Fruit fly (Drosophila melanogaster) whole organism, embryonic: ENCODE measurements around the gene Stim.

Source experiments
- ATbp ChIP-seq: fragments of 200-800 bp; sonication (Bioruptor generic); optimal IDR thresholded peaks from 2 replicates; lab custom pipeline; 2017; ENCODE audit warnings: missing biosample characterization, mild to moderate bottlenecking, missing genetic modification characterization, missing genetic modification reagents
- CG10321 ChIP-seq: fragments of 200-800 bp; sonication (Bioruptor generic); IDR thresholded peaks from 2 replicates; pipeline ENCODE4 v1.3.6; 2022; ENCODE audit warnings: missing biosample characterization, missing genetic modification characterization
- CG10959 ChIP-seq: fragments of 200-800 bp; sonication (Bioruptor generic); IDR thresholded peaks from 2 replicates; pipeline ENCODE4 v1.3.6; 2022; ENCODE audit warnings: missing biosample characterization, missing genetic modification characterization
- CG12659 ChIP-seq: fragments of 200-800 bp; sonication (Bioruptor generic); optimal IDR thresholded peaks from 3 replicates; lab custom pipeline; 2017; ENCODE audit warnings: mild to moderate bottlenecking, missing biosample characterization, missing genetic modification reagents, missing genetic modification characterization
- CG12942 ChIP-seq: fragments of 200-800 bp; sonication (Bioruptor generic); optimal IDR thresholded peaks from 3 replicates; lab custom pipeline; 2016; ENCODE audit warnings: missing biosample characterization, missing genetic modification characterization
- CG15514 ChIP-seq: fragments of 200-800 bp; sonication (Bioruptor generic); optimal IDR thresholded peaks from 3 replicates; lab custom pipeline; 2017; ENCODE audit warnings: missing biosample characterization, missing genetic modification characterization, mild to moderate bottlenecking, moderate library complexity, missing genetic modification reagents
- CG1647 ChIP-seq: fragments of 200-800 bp; sonication (Bioruptor generic); optimal IDR thresholded peaks from 3 replicates; lab custom pipeline; 2016; ENCODE audit warnings: missing biosample characterization, missing genetic modification characterization
- CG17359 ChIP-seq: fragments of 200-800 bp; sonication (Bioruptor generic); optimal IDR thresholded peaks from 3 replicates; lab custom pipeline; 2018; ENCODE audit warnings: missing biosample characterization, mild to moderate bottlenecking, missing genetic modification characterization, moderate library complexity
- CG17612 ChIP-seq: fragments of 200-800 bp; sonication (Bioruptor generic); IDR thresholded peaks from 2 replicates; pipeline ENCODE4 v1.3.6; 2022; ENCODE audit warnings: missing biosample characterization, missing genetic modification characterization
- CG17829 ChIP-seq: fragments of 200-800 bp; optimal IDR thresholded peaks from 2 replicates; lab custom pipeline; 2019; ENCODE audit warnings: missing biosample characterization, mild to moderate bottlenecking, missing genetic modification characterization, moderate library complexity
- CG2116 ChIP-seq: fragments of 200-800 bp; sonication (Bioruptor generic); optimal IDR thresholded peaks from 3 replicates; lab custom pipeline; 2018; ENCODE audit warnings: missing biosample characterization, mild to moderate bottlenecking, missing genetic modification characterization
- CG31441 ChIP-seq: fragments of 200-800 bp; sonication (Bioruptor generic); IDR thresholded peaks from 2 replicates; pipeline ENCODE4 v1.3.6; 2022; ENCODE audit warnings: missing biosample characterization, missing genetic modification characterization
- CG32767 ChIP-seq: fragments of 200-800 bp; sonication (Bioruptor generic); IDR thresholded peaks from 2 replicates; pipeline ENCODE4 v1.3.6; 2022; ENCODE audit warnings: missing biosample characterization, missing genetic modification characterization
- CG3281 ChIP-seq: fragments of 200-800 bp; sonication (Bioruptor generic); optimal IDR thresholded peaks from 3 replicates; lab custom pipeline; 2017; ENCODE audit warnings: missing biosample characterization, mild to moderate bottlenecking, missing genetic modification characterization
- CG7839 ChIP-seq: fragments of 200-800 bp; sonication (Bioruptor generic); optimal IDR thresholded peaks from 3 replicates; lab custom pipeline; 2018; ENCODE audit warnings: missing biosample characterization, mild to moderate bottlenecking, missing genetic modification characterization, moderate library complexity
- CG8359 ChIP-seq: fragments of 200-800 bp; sonication (Bioruptor generic); optimal IDR thresholded peaks from 2 replicates; lab custom pipeline; 2017; ENCODE audit warnings: missing biosample characterization, mild to moderate bottlenecking, missing genetic modification characterization, borderline replicate concordance
- CG8478 ChIP-seq: fragments of >200 bp; optimal IDR thresholded peaks from 2 replicates; lab custom pipeline; 2018
- CG9932 ChIP-seq: fragments of 200-800 bp; sonication (Bioruptor generic); IDR thresholded peaks from 2 replicates; pipeline ENCODE4 v1.3.6; 2022; ENCODE audit warnings: missing biosample characterization, missing genetic modification characterization
- CTCF ChIP-seq: fragments of 200-800 bp; sonication (Bioruptor generic); optimal IDR thresholded peaks from 2 replicates; lab custom pipeline; 2017; ENCODE audit warnings: missing biosample characterization, mild to moderate bottlenecking, missing genetic modification characterization, moderate library complexity
- D19A ChIP-seq: fragments of 200-800 bp; optimal IDR thresholded peaks from 3 replicates; lab custom pipeline; 2019; ENCODE audit warnings: missing biosample characterization, mild to moderate bottlenecking, missing genetic modification characterization, moderate library complexity
- Fer1 ChIP-seq: fragments of 200-800 bp; sonication (Bioruptor generic); optimal IDR thresholded peaks from 2 replicates; lab custom pipeline; 2017; ENCODE audit warnings: missing biosample characterization, mild to moderate bottlenecking, missing genetic modification characterization
- Hey ChIP-seq: fragments of 200-800 bp; sonication (Bioruptor generic); optimal IDR thresholded peaks from 3 replicates; lab custom pipeline; 2018; ENCODE audit warnings: missing biosample characterization, mild to moderate bottlenecking, missing genetic modification characterization
- Hr39 ChIP-seq: fragments of >200 bp; optimal IDR thresholded peaks from 2 replicates; lab custom pipeline; 2017
- NC2α ChIP-seq: fragments of 200-800 bp; sonication (Bioruptor generic); optimal IDR thresholded peaks from 2 replicates; lab custom pipeline; 2016; ENCODE audit warnings: missing biosample characterization, missing genetic modification characterization
- NK7.1 ChIP-seq: fragments of 200-800 bp; sonication (Bioruptor generic); optimal IDR thresholded peaks from 3 replicates; lab custom pipeline; 2016; ENCODE audit warnings: missing biosample characterization, missing genetic modification characterization
- Nf-YC ChIP-seq: fragments of 200-800 bp; optimal IDR thresholded peaks from 3 replicates; lab custom pipeline; 2019; ENCODE audit warnings: missing biosample characterization, mild to moderate bottlenecking, missing genetic modification characterization, moderate library complexity
- Sry-δ ChIP-seq: fragments of 200-800 bp; sonication (Bioruptor generic); optimal IDR thresholded peaks from 2 replicates; lab custom pipeline; 2016; ENCODE audit warnings: missing biosample characterization, missing genetic modification characterization
- Ssrp ChIP-seq: fragments of 200-800 bp; sonication (Bioruptor generic); optimal IDR thresholded peaks from 2 replicates; lab custom pipeline; 2018; ENCODE audit warnings: missing biosample characterization, mild to moderate bottlenecking, missing genetic modification characterization, moderate library complexity
- Xbp1 ChIP-seq: fragments of 200-800 bp; sonication (Bioruptor generic); optimal IDR thresholded peaks from 3 replicates; lab custom pipeline; 2016; ENCODE audit warnings: missing biosample characterization, mild to moderate bottlenecking, missing genetic modification characterization
- amos ChIP-seq: fragments of 200-800 bp; sonication (Bioruptor generic); IDR thresholded peaks from 2 replicates; pipeline ENCODE4 v1.3.6; 2022; ENCODE audit warnings: missing biosample characterization, missing genetic modification characterization; ENCODE audit not compliant: partially characterized antibody
- cas ChIP-seq: fragments of 200-800 bp; sonication (Bioruptor generic); IDR thresholded peaks from 2 replicates; pipeline ENCODE4 v1.3.6; 2022; ENCODE audit warnings: missing biosample characterization, missing genetic modification characterization
- crp ChIP-seq, 2 experiments: fragments of 200-800 bp; sonication (Bioruptor generic); optimal IDR thresholded peaks; 2 replicates in 1 of 2; 3 replicates in 1 of 2; lab custom pipeline; 2017; ENCODE audit warnings: missing biosample characterization in 2 of 2, missing genetic modification characterization in 2 of 2, mild to moderate bottlenecking in 1 of 2, moderate library complexity in 1 of 2
- ems ChIP-seq: fragments of 200-800 bp; sonication (Bioruptor generic); optimal IDR thresholded peaks from 3 replicates; lab custom pipeline; 2016; ENCODE audit warnings: missing biosample characterization, missing genetic modification characterization
- insv ChIP-seq, 2 experiments: fragments of 200-800 bp; sonication (Bioruptor generic); optimal IDR thresholded peaks; 3 replicates each; lab custom pipeline; 2016 to 2018; ENCODE audit warnings: missing biosample characterization in 2 of 2, missing genetic modification characterization in 2 of 2
- lilli ChIP-seq: fragments of 200-800 bp; sonication (Bioruptor generic); optimal IDR thresholded peaks from 3 replicates; lab custom pipeline; 2016; ENCODE audit warnings: missing biosample characterization, missing genetic modification characterization
- lov ChIP-seq, 2 experiments: fragments of 200-800 bp in 1 of 2; fragments of >200 bp in 1 of 2; sonication (Bioruptor generic) in 1 of 2; IDR thresholded peaks in 1 of 2; optimal IDR thresholded peaks in 1 of 2; 2 replicates in 1 of 2; 3 replicates in 1 of 2; pipeline versions ENCODE4 v1.3.6 to Lab custom; 2017 to 2022; ENCODE audit warnings: missing biosample characterization in 1 of 2, missing genetic modification characterization in 1 of 2
- maf-S ChIP-seq: fragments of 200-800 bp; sonication (Bioruptor generic); optimal IDR thresholded peaks from 2 replicates; lab custom pipeline; 2016; ENCODE audit warnings: missing biosample characterization, missing genetic modification characterization
- mld ChIP-seq: fragments of 200-800 bp; sonication (Bioruptor generic); IDR thresholded peaks from 3 replicates; pipeline ENCODE4 v1.3.6; 2022; ENCODE audit warnings: missing biosample characterization, missing genetic modification characterization; ENCODE audit not compliant: partially characterized antibody
- nmo ChIP-seq: fragments of 200-800 bp; sonication (Bioruptor generic); optimal IDR thresholded peaks from 2 replicates; lab custom pipeline; 2018; ENCODE audit warnings: missing biosample characterization, mild to moderate bottlenecking, missing genetic modification characterization, moderate library complexity
- peb ChIP-seq: fragments of 200-800 bp; sonication (Bioruptor generic); IDR thresholded peaks from 2 replicates; pipeline ENCODE4 v1.3.6; 2022; ENCODE audit warnings: missing biosample characterization, missing genetic modification characterization
- pfk ChIP-seq: fragments of 200-800 bp; sonication (Bioruptor generic); optimal IDR thresholded peaks from 2 replicates; lab custom pipeline; 2018; ENCODE audit warnings: missing biosample characterization, mild to moderate bottlenecking, missing genetic modification characterization, moderate library complexity
- rib ChIP-seq: fragments of 200-800 bp; sonication (Bioruptor generic); IDR thresholded peaks from 2 replicates; pipeline ENCODE4 v1.3.6; 2022; ENCODE audit warnings: missing biosample characterization, missing genetic modification characterization
- ro ChIP-seq: fragments of 200-800 bp; sonication (Bioruptor generic); IDR thresholded peaks from 2 replicates; pipeline ENCODE4 v1.3.6; 2022; ENCODE audit warnings: missing biosample characterization, missing genetic modification characterization
- sd ChIP-seq: fragments of 200-800 bp; sonication (Bioruptor generic); optimal IDR thresholded peaks from 3 replicates; lab custom pipeline; 2018; ENCODE audit warnings: missing biosample characterization, mild to moderate bottlenecking, missing genetic modification characterization, moderate library complexity
- sens ChIP-seq: fragments of 200-800 bp; sonication (Bioruptor generic); peaks from one replicate; lab custom pipeline; 2016; ENCODE audit warnings: missing biosample characterization, missing genetic modification characterization
- seq ChIP-seq: fragments of 200-800 bp; sonication (Bioruptor generic); IDR thresholded peaks from 2 replicates; pipeline ENCODE4 v1.3.6; 2022; ENCODE audit warnings: missing biosample characterization, missing genetic modification characterization
- sisA ChIP-seq: fragments of 200-800 bp; sonication (Bioruptor generic); IDR thresholded peaks from 2 replicates; pipeline ENCODE4 v1.3.6; 2022; ENCODE audit warnings: missing biosample characterization, missing genetic modification characterization
- stwl ChIP-seq: fragments of 200-800 bp; sonication (Bioruptor generic); optimal IDR thresholded peaks from 3 replicates; lab custom pipeline; 2018; ENCODE audit warnings: missing biosample characterization, mild to moderate bottlenecking, missing genetic modification characterization, moderate library complexity
- tna ChIP-seq: fragments of 200-800 bp; sonication (Bioruptor generic); IDR thresholded peaks from 2 replicates; pipeline ENCODE4 v1.3.6; 2022; ENCODE audit warnings: missing biosample characterization, missing genetic modification characterization; ENCODE audit not compliant: partially characterized antibody
- trem ChIP-seq: fragments of 200-800 bp; optimal IDR thresholded peaks from 3 replicates; lab custom pipeline; 2019; ENCODE audit warnings: missing biosample characterization, mild to moderate bottlenecking, missing genetic modification characterization, moderate library complexity
- trh ChIP-seq: fragments of 200-800 bp; sonication (Bioruptor generic); optimal IDR thresholded peaks from 2 replicates; lab custom pipeline; 2016; ENCODE audit warnings: missing biosample characterization, missing genetic modification characterization
- unpg ChIP-seq: fragments of 200-800 bp; sonication (Bioruptor generic); optimal IDR thresholded peaks from 3 replicates; lab custom pipeline; 2018; ENCODE audit warnings: missing biosample characterization, mild to moderate bottlenecking, missing genetic modification characterization, moderate library complexity

The Stim gene

dm6 chrX:15986654-15987053 lies 46.4 kb upstream of the Stim start, which contains the start of gene ND-20 (continued):
- TF ChIP-seq CG8478, result no peak
- TF ChIP-seq CTCF (GFP tag; lab: Kevin White, UChicago), result no peak
- no peak for TF ChIP-seq cas (GFP tag; lab: Robert Waterston, UW)
- no peak for TF ChIP-seq lov (optimal IDR thresholded peaks at IDR 0.05; lab: Kevin White, UChicago)
- TF ChIP-seq lov (GFP tag; IDR thresholded peaks at IDR 0.05; lab: Robert Waterston, UW), result no peak
- TF ChIP-seq insv (GFP tag; optimal IDR thresholded peaks at IDR 0.05; lab: Kevin White, UChicago), result no peak
- TF ChIP-seq trh (GFP tag; lab: Kevin White, UChicago), result no peak
- peak in 1 of 2 experiments; percentile 13 for TF ChIP-seq crp (GFP tag; optimal IDR thresholded peaks at IDR 0.05; lab: Kevin White, UChicago)
- TF ChIP-seq sens, result peak; percentile 80
- no peak for TF ChIP-seq Fer1 (GFP tag; lab: Kevin White, UChicago)
- peak; percentile 22 for TF ChIP-seq CG7839 (tag; lab: Kevin White, UChicago)
- peak; percentile 34 for TF ChIP-seq pfk (GFP tag; lab: Kevin White, UChicago)
- TF ChIP-seq CG17359 (tag; lab: Kevin White, UChicago), result peak; percentile 2
- no peak for TF ChIP-seq CG12942 (GFP tag; lab: Kevin White, UChicago)
- peak; percentile 54 for TF ChIP-seq nmo (GFP tag; lab: Kevin White, UChicago)
- TF ChIP-seq ro (GFP tag; lab: Robert Waterston, UW), result no peak
- peak; percentile 42 for TF ChIP-seq Sry-δ (GFP tag; lab: Kevin White, UChicago)
- 0 out of 2 replicates have a peak, but pooled peaks have one; percentile 15 for TF ChIP-seq amos (GFP tag; lab: Robert Waterston, UW)
- TF ChIP-seq CG12659 (GFP tag; lab: Kevin White, UChicago), result peak; percentile 65
- TF ChIP-seq CG9932 (GFP tag; lab: Robert Waterston, UW), result no peak
- no peak for TF ChIP-seq tna
- TF ChIP-seq maf-S (GFP tag; lab: Kevin White, UChicago), result no peak
- peak; percentile 11 for TF ChIP-seq CG2116 (GFP tag; lab: Kevin White, UChicago)
- TF ChIP-seq NK7.1, result no peak
- TF ChIP-seq sd (tag; lab: Kevin White, UChicago), result no peak
- no peak for TF ChIP-seq CG3281
- peak; percentile 47 for TF ChIP-seq lilli (GFP tag; lab: Kevin White, UChicago)
- no peak for TF ChIP-seq CG32767 (GFP tag; lab: Robert Waterston, UW)
- TF ChIP-seq mld (GFP tag; lab: Robert Waterston, UW), result no peak
- TF ChIP-seq NC2α (GFP tag; lab: Kevin White, UChicago), result no peak
- no peak for TF ChIP-seq rib (GFP tag; lab: Robert Waterston, UW)
- peak; percentile 56 for TF ChIP-seq stwl (tag; lab: Kevin White, UChicago)
- TF ChIP-seq CG1647, result no peak
- TF ChIP-seq ems (GFP tag; lab: Kevin White, UChicago), result no peak
- no peak for TF ChIP-seq CG10959
- TF ChIP-seq peb (GFP tag; lab: Robert Waterston, UW), result no peak
- peak; percentile 45 for TF ChIP-seq CG17829
- TF ChIP-seq D19A, result peak; percentile 8
- TF ChIP-seq Hey (tag; lab: Kevin White, UChicago), result no peak
- no peak for TF ChIP-seq CG10321 (GFP tag; lab: Robert Waterston, UW)
- TF ChIP-seq CG17612, result no peak
- TF ChIP-seq CG15514 (GFP tag; lab: Kevin White, UChicago), result peak; percentile 79
- TF ChIP-seq Nf-YC (tag; lab: Kevin White, UChicago), result no peak
- peak; percentile 42 for TF ChIP-seq Xbp1 (GFP tag; lab: Kevin White, UChicago)
- no peak for TF ChIP-seq sisA (GFP tag; lab: Robert Waterston, UW)
- no peak for TF ChIP-seq CG8359 (GFP tag; lab: Kevin White, UChicago)
- TF ChIP-seq trem (tag; lab: Kevin White, UChicago), result peak; percentile 31
- no peak for TF ChIP-seq Hr39 (lab: Kevin White, UChicago)
- peak; percentile 0 for TF ChIP-seq Ssrp (tag; lab: Kevin White, UChicago)
- TF ChIP-seq unpg (GFP tag; lab: Kevin White, UChicago), result peak; percentile 0
- no peak for TF ChIP-seq seq (GFP tag; lab: Robert Waterston, UW)
- no peak for TF ChIP-seq CG31441
- no peak for TF ChIP-seq ATbp (GFP tag; lab: Kevin White, UChicago)
